Worm (Caenorhabditis elegans) whole organism, mixed stage, embryonic: ENCODE data around the gene F55H2.7.

Experiments used
- lin-13 ChIP-seq: fragments of 150-350 bp; optimal IDR thresholded peaks from 2 replicates; lab custom pipeline; 2014; ENCODE audit warnings: missing biosample characterization, missing genetic modification characterization
- lsy-2 ChIP-seq: fragments of 150-350 bp; optimal IDR thresholded peaks from 2 replicates; lab custom pipeline; 2014; ENCODE audit warnings: missing biosample characterization, missing genetic modification characterization
- nhr-76 ChIP-seq: sonication (generic microtip); optimal IDR thresholded peaks from 2 replicates; lab custom pipeline; 2017; ENCODE audit warnings: missing biosample characterization, missing genetic modification characterization
- pha-4 ChIP-seq: fragments of 150-350 bp; optimal IDR thresholded peaks from 2 replicates; lab custom pipeline; 2018; ENCODE audit warnings: missing biosample characterization, missing genetic modification reagents, missing genetic modification characterization
- unc-39 ChIP-seq: fragments of 150-350 bp; optimal IDR thresholded peaks from 2 replicates; lab custom pipeline; 2014; ENCODE audit warnings: missing biosample characterization, missing genetic modification characterization
- unc-62 ChIP-seq: fragments of 150-350 bp; optimal IDR thresholded peaks from 2 replicates; lab custom pipeline; 2014; ENCODE audit warnings: missing biosample characterization, missing genetic modification reagents, missing genetic modification characterization

DNA sequence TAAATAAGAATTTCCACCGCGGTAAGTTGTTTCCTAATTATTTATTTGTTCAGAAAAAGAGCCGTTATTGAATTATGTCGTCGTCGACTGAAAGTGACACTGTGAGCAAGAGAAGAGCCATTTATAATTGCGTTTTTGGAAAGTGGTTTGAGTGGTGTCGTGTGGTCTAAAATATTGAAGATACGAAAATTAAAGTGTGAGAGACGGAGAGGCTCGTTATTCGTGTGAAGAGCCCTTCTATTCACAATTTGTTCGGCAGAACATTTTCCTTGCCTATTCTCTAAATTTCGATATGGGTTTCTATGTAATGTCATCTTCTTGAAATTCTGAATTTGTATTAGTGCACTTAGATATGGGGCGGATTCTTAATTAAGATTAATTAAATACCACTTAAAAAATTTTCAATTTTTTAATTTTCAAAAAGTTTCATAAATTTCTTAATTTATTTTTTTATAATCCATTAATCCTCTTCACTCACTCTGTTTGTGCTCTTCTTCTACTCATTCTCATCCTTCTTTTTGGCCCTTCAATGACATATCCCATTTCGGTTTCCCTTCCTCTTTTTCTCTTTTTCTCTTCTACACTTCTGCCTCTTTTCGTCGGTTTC, 6.2 kb downstream of the F55H2.7 start:
- TF ChIP-seq pha-4 (tag; lab: Kevin White, UChicago) (no peak), lin-13 (no peak), nhr-76 (tag; lab: Kevin White, UChicago) (no peak), unc-62 (GFP tag; lab: Kevin White, UChicago) (peak; percentile 45), lsy-2 (tag; lab: Kevin White, UChicago) (no peak), unc-39 (tag; lab: Kevin White, UChicago) (no peak)
